Fruit fly (Drosophila melanogaster) whole organism, embryonic: Measurements from ENCODE around the gene CG7518.
A peak's percentile ranks its signal among the peaks of the same experiment; 100 is the strongest.

ENCODE experiments used
- B-H2 ChIP-seq: fragments of 200-800 bp; sonication (Bioruptor generic); optimal IDR thresholded peaks from 2 replicates; lab custom pipeline; 2018; ENCODE audit warnings: missing biosample characterization, mild to moderate bottlenecking, missing genetic modification characterization
- Bdp1 ChIP-seq: fragments of 200-800 bp; sonication (Bioruptor generic); optimal IDR thresholded peaks from 3 replicates; lab custom pipeline; 2016; ENCODE audit warnings: missing biosample characterization, missing genetic modification characterization
- CG11093 ChIP-seq: fragments of 200-800 bp; sonication (Bioruptor generic); IDR thresholded peaks from 3 replicates; pipeline ENCODE4 v1.3.6; 2022; ENCODE audit warnings: missing biosample characterization, missing genetic modification characterization
- CG12391 ChIP-seq: fragments of 200-800 bp; sonication (Bioruptor generic); optimal IDR thresholded peaks from 3 replicates; lab custom pipeline; 2018; ENCODE audit warnings: missing biosample characterization, mild to moderate bottlenecking, missing genetic modification characterization, moderate library complexity
- CG14965 ChIP-seq: fragments of 200-800 bp; sonication (Bioruptor generic); optimal IDR thresholded peaks from 2 replicates; lab custom pipeline; 2016; ENCODE audit warnings: missing biosample characterization, missing genetic modification characterization, borderline replicate concordance
- CG15601 ChIP-seq: fragments of 200-800 bp; sonication (Bioruptor generic); optimal IDR thresholded peaks from 3 replicates; lab custom pipeline; 2019; ENCODE audit warnings: missing biosample characterization, mild to moderate bottlenecking, missing genetic modification characterization, moderate library complexity
- CG1603 ChIP-seq: fragments of 200-800 bp; sonication (Bioruptor generic); optimal IDR thresholded peaks from 2 replicates; lab custom pipeline; 2019; ENCODE audit warnings: missing biosample characterization, mild to moderate bottlenecking, missing genetic modification characterization, moderate library complexity
- CG17186 ChIP-seq: fragments of 200-800 bp; sonication (Bioruptor generic); optimal IDR thresholded peaks from 3 replicates; lab custom pipeline; 2017; ENCODE audit warnings: missing biosample characterization, missing genetic modification reagents, missing genetic modification characterization
- CG17361 ChIP-seq: fragments of 200-800 bp; sonication (Bioruptor generic); IDR thresholded peaks from 3 replicates; pipeline ENCODE4 v1.3.6; 2022; ENCODE audit warnings: missing biosample characterization, missing genetic modification characterization
- CG18011 ChIP-seq: fragments of 200-800 bp; sonication (Bioruptor generic); optimal IDR thresholded peaks from 2 replicates; lab custom pipeline; 2017; ENCODE audit warnings: missing biosample characterization, missing genetic modification characterization, mild to moderate bottlenecking, moderate library complexity, missing genotype
- CG2712 ChIP-seq: fragments of 200-800 bp; optimal IDR thresholded peaks from 3 replicates; lab custom pipeline; 2019; ENCODE audit warnings: missing biosample characterization, mild to moderate bottlenecking, missing genetic modification characterization, moderate library complexity
- CG30020 ChIP-seq: fragments of 200-800 bp; optimal IDR thresholded peaks from 2 replicates; lab custom pipeline; 2019; ENCODE audit warnings: missing biosample characterization, mild to moderate bottlenecking, missing genetic modification characterization, moderate library complexity
- CG34224 ChIP-seq: fragments of 200-800 bp; sonication (Bioruptor generic); IDR thresholded peaks from 3 replicates; pipeline ENCODE4 v1.3.6; 2022; ENCODE audit warnings: missing biosample characterization, missing genetic modification characterization; ENCODE audit not compliant: partially characterized antibody
- CG6791 ChIP-seq: fragments of 200-800 bp; sonication (Bioruptor generic); IDR thresholded peaks from 3 replicates; pipeline ENCODE4 v1.3.6; 2022; ENCODE audit warnings: missing biosample characterization, missing genetic modification characterization; ENCODE audit not compliant: partially characterized antibody
- CG7963 ChIP-seq: fragments of 200-800 bp; sonication (Bioruptor generic); IDR thresholded peaks from 3 replicates; pipeline ENCODE4 v1.3.6; 2022; ENCODE audit warnings: missing biosample characterization, missing genetic modification characterization; ENCODE audit not compliant: partially characterized antibody
- CG7987 ChIP-seq: fragments of 200-800 bp; sonication (Bioruptor generic); optimal IDR thresholded peaks from 2 replicates; lab custom pipeline; 2018; ENCODE audit warnings: missing biosample characterization, mild to moderate bottlenecking, missing genetic modification characterization, moderate library complexity
- CG8359 ChIP-seq: fragments of 200-800 bp; sonication (Bioruptor generic); optimal IDR thresholded peaks from 2 replicates; lab custom pipeline; 2017; ENCODE audit warnings: missing biosample characterization, mild to moderate bottlenecking, missing genetic modification characterization, borderline replicate concordance
- CG8478 ChIP-seq: fragments of >200 bp; optimal IDR thresholded peaks from 2 replicates; lab custom pipeline; 2018
- CG8765 ChIP-seq: fragments of 200-800 bp; sonication (Bioruptor generic); IDR thresholded peaks from 2 replicates; pipeline ENCODE4 v1.3.6; 2022; ENCODE audit warnings: missing biosample characterization, missing genetic modification characterization
- CG9609 ChIP-seq: fragments of 200-800 bp; sonication (Bioruptor generic); optimal IDR thresholded peaks from 3 replicates; lab custom pipeline; 2016; ENCODE audit warnings: missing biosample characterization, missing genetic modification characterization
- Dref ChIP-seq: fragments of 200-800 bp; sonication (Bioruptor generic); IDR thresholded peaks from 2 replicates; pipeline ENCODE4 v1.3.6; 2022; ENCODE audit warnings: missing biosample characterization, missing genetic modification characterization
- Ets97D ChIP-seq: fragments of 200-800 bp; sonication (Bioruptor generic); optimal IDR thresholded peaks from 3 replicates; lab custom pipeline; 2016; ENCODE audit warnings: missing biosample characterization, missing genetic modification characterization
- Gsc ChIP-seq: fragments of 200-800 bp; sonication (Bioruptor generic); IDR thresholded peaks from 2 replicates; pipeline ENCODE4 v1.3.6; 2022; ENCODE audit warnings: missing biosample characterization, missing genetic modification characterization
- MBD-R2 ChIP-seq: fragments of 200-800 bp; sonication (Bioruptor generic); IDR thresholded peaks from 2 replicates; pipeline ENCODE4 v1.3.6; 2022; ENCODE audit warnings: missing biosample characterization, missing genetic modification characterization
- Med ChIP-seq: fragments of 200-800 bp; sonication (Bioruptor generic); peaks from one replicate; lab custom pipeline; 2016; ENCODE audit warnings: missing biosample characterization, missing genetic modification characterization, mild to moderate bottlenecking, inconsistent platforms, moderate library complexity
- Neu2 ChIP-seq: fragments of 200-800 bp; sonication (Bioruptor generic); optimal IDR thresholded peaks from 3 replicates; lab custom pipeline; 2016; ENCODE audit warnings: missing biosample characterization, missing genetic modification characterization, borderline replicate concordance
- Opbp ChIP-seq: fragments of 200-800 bp; sonication (Bioruptor generic); IDR thresholded peaks from 3 replicates; pipeline ENCODE4 v1.3.6; 2022; ENCODE audit warnings: missing biosample characterization, missing genetic modification characterization; ENCODE audit not compliant: partially characterized antibody
- Sin3A ChIP-seq: fragments of >200 bp; optimal IDR thresholded peaks from 2 replicates; lab custom pipeline; 2018
- Spps ChIP-seq: fragments of 200-800 bp; sonication (Bioruptor generic); optimal IDR thresholded peaks from 2 replicates; lab custom pipeline; 2018; ENCODE audit warnings: missing biosample characterization, mild to moderate bottlenecking, missing genetic modification characterization
- Sry-δ ChIP-seq: fragments of 200-800 bp; sonication (Bioruptor generic); optimal IDR thresholded peaks from 2 replicates; lab custom pipeline; 2016; ENCODE audit warnings: missing biosample characterization, missing genetic modification characterization
- Trl ChIP-seq, 3 experiments: fragments of >200 bp in 2 of 3; fragments of 200-800 bp in 1 of 3; sonication (Bioruptor generic) in 1 of 3; optimal IDR thresholded peaks; 2 replicates in 1 of 3; 3 replicates in 2 of 3; lab custom pipeline; 2016 to 2017; ENCODE audit warnings: missing biosample characterization in 1 of 3, missing genetic modification characterization in 1 of 3
- bbx ChIP-seq: fragments of 200-800 bp; sonication (Bioruptor generic); IDR thresholded peaks from 2 replicates; pipeline ENCODE4 v1.3.6; 2022; ENCODE audit warnings: missing biosample characterization, missing genetic modification characterization; ENCODE audit not compliant: partially characterized antibody
- dmrt11E ChIP-seq: fragments of 200-800 bp; sonication (Bioruptor generic); optimal IDR thresholded peaks from 3 replicates; lab custom pipeline; 2018; ENCODE audit warnings: missing biosample characterization, mild to moderate bottlenecking, missing genetic modification characterization, moderate library complexity
- dysf ChIP-seq: fragments of 200-800 bp; sonication (Bioruptor generic); IDR thresholded peaks from 3 replicates; pipeline ENCODE4 v1.3.6; 2022; ENCODE audit warnings: missing biosample characterization, missing genetic modification characterization
- exex ChIP-seq: fragments of 200-800 bp; sonication (Bioruptor generic); optimal IDR thresholded peaks from 4 replicates; lab custom pipeline; 2018; ENCODE audit warnings: missing biosample characterization, mild to moderate bottlenecking, missing genetic modification characterization, moderate library complexity
- hkb ChIP-seq, 2 experiments: fragments of 200-800 bp in 1 of 2; fragments of >200 bp in 1 of 2; sonication (Bioruptor generic) in 1 of 2; IDR thresholded peaks in 1 of 2; optimal IDR thresholded peaks in 1 of 2; 2 replicates each; pipeline versions ENCODE4 v1.3.6 to Lab custom; 2017 to 2022; ENCODE audit warnings: missing biosample characterization in 1 of 2, missing genetic modification characterization in 1 of 2
- lov ChIP-seq, 2 experiments: fragments of 200-800 bp in 1 of 2; fragments of >200 bp in 1 of 2; sonication (Bioruptor generic) in 1 of 2; IDR thresholded peaks in 1 of 2; optimal IDR thresholded peaks in 1 of 2; 2 replicates in 1 of 2; 3 replicates in 1 of 2; pipeline versions ENCODE4 v1.3.6 to Lab custom; 2017 to 2022; ENCODE audit warnings: missing biosample characterization in 1 of 2, missing genetic modification characterization in 1 of 2
- mirr ChIP-seq: fragments of 200-800 bp; sonication (Bioruptor generic); optimal IDR thresholded peaks from 3 replicates; lab custom pipeline; 2018; ENCODE audit warnings: missing biosample characterization, mild to moderate bottlenecking, missing genetic modification characterization
- pzg ChIP-seq: fragments of 200-800 bp; sonication (Bioruptor generic); optimal IDR thresholded peaks from 3 replicates; lab custom pipeline; 2018; ENCODE audit warnings: missing biosample characterization, mild to moderate bottlenecking, missing genetic modification characterization, moderate library complexity
- row ChIP-seq: fragments of 200-800 bp; sonication (Bioruptor generic); IDR thresholded peaks from 3 replicates; pipeline ENCODE4 v1.3.6; 2022; ENCODE audit warnings: missing biosample characterization, missing genetic modification characterization
- sens ChIP-seq: fragments of 200-800 bp; sonication (Bioruptor generic); peaks from one replicate; lab custom pipeline; 2016; ENCODE audit warnings: missing biosample characterization, missing genetic modification characterization
- seq ChIP-seq: fragments of 200-800 bp; sonication (Bioruptor generic); IDR thresholded peaks from 2 replicates; pipeline ENCODE4 v1.3.6; 2022; ENCODE audit warnings: missing biosample characterization, missing genetic modification characterization
- so ChIP-seq: fragments of 200-800 bp; sonication (Bioruptor generic); IDR thresholded peaks from 3 replicates; pipeline ENCODE4 v1.3.6; 2022; ENCODE audit warnings: missing biosample characterization, missing genetic modification characterization
- ssp ChIP-seq: fragments of 200-800 bp; sonication (Bioruptor generic); IDR thresholded peaks from 2 replicates; pipeline ENCODE4 v1.3.6; 2022; ENCODE audit warnings: missing biosample characterization, missing genetic modification characterization
- stwl ChIP-seq: fragments of 200-800 bp; sonication (Bioruptor generic); optimal IDR thresholded peaks from 3 replicates; lab custom pipeline; 2018; ENCODE audit warnings: missing biosample characterization, mild to moderate bottlenecking, missing genetic modification characterization, moderate library complexity
- ttk ChIP-seq: fragments of 200-800 bp; sonication (Bioruptor generic); IDR thresholded peaks from 2 replicates; pipeline ENCODE4 v2.1.2; 2022; ENCODE audit warnings: missing biosample characterization, missing genetic modification characterization
- wdn ChIP-seq: fragments of 200-800 bp; sonication (Bioruptor generic); IDR thresholded peaks from 2 replicates; pipeline ENCODE4 v1.3.6; 2022; ENCODE audit warnings: missing biosample characterization, missing genetic modification characterization
- zen ChIP-seq: fragments of 200-800 bp; sonication (Bioruptor generic); optimal IDR thresholded peaks from 3 replicates; lab custom pipeline; 2018; ENCODE audit warnings: missing biosample characterization, mild to moderate bottlenecking, missing genetic modification characterization, moderate library complexity

The CG7518 gene

DNA sequence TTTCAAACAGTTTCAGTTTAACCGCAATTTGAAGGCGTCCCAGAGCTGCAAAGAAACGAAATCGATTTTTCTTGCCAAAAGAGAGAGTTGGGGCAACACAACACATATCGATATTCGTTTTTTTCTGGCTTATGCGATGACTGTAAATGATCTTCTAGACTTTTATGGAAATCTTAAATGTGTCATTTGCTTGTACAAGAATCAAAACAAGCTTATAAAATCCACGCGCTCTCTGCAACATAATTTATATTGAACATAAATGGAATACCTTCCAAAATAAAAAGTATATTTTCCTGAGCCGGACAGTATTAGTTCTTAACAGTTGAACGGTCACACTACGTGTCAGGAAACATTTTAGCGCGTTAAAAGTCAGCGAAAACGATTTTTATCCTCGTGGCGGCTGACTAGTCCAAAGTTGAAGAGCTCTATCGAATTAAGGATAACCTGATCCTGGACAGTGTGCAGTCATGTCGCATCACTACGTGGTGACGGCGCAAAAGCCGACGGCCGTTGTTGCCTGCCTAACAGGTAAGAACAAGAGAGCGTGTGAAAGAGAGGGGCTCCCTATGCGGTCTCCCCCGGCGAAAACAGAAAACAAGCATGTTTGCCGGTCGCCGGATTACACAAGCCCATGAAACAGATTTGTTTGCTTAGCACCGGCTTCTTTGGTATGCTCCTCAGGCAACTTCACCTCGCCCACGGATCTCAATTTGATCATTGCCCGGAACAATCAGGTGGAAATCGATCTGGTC, 54.2 kb downstream of the CG7518 start, which contains the start of gene pic (continued):
- TF ChIP-seq lov (optimal IDR thresholded peaks at IDR 0.05; lab: Kevin White, UChicago) = no peak
- no peak for TF ChIP-seq lov (GFP tag; IDR thresholded peaks at IDR 0.05; lab: Robert Waterston, UW)
- TF ChIP-seq Neu2 (GFP tag; lab: Kevin White, UChicago) = no peak
- TF ChIP-seq Spps = no peak
- peak; percentile 2 for TF ChIP-seq CG12391
- no peak for TF ChIP-seq seq
- no peak for TF ChIP-seq Gsc
- no peak for TF ChIP-seq hkb (optimal IDR thresholded peaks at IDR 0.05; lab: Kevin White, UChicago)
- no peak for TF ChIP-seq hkb (GFP tag; IDR thresholded peaks at IDR 0.05; lab: Robert Waterston, UW)
- no peak for TF ChIP-seq ssp (GFP tag; lab: Robert Waterston, UW)
- no peak for TF ChIP-seq mirr
- peak; percentile 8 for TF ChIP-seq CG9609 (GFP tag; lab: Kevin White, UChicago)
- TF ChIP-seq MBD-R2 (GFP tag; lab: Robert Waterston, UW) = peak; percentile 56; the same call in 1 of the 2 replicates
- TF ChIP-seq Opbp (GFP tag; lab: Robert Waterston, UW) = peak; percentile 71
- TF ChIP-seq Ets97D (GFP tag; lab: Kevin White, UChicago) = peak; percentile 86
- peak; percentile 21 to 46 for TF ChIP-seq Trl (optimal IDR thresholded peaks at IDR 0.05; lab: Kevin White, UChicago)
- TF ChIP-seq Trl (GFP tag; optimal IDR thresholded peaks at IDR 0.05; lab: Kevin White, UChicago) = peak; percentile 30
- no peak for TF ChIP-seq dysf (GFP tag; lab: Robert Waterston, UW)
- no peak; the same call in 2 of the 3 replicates for TF ChIP-seq CG17361 (GFP tag; lab: Robert Waterston, UW)
- TF ChIP-seq CG15601 = no peak
- TF ChIP-seq pzg (GFP tag; lab: Kevin White, UChicago) = peak; percentile 77
- peak; percentile 28 for TF ChIP-seq CG2712
- TF ChIP-seq Sry-δ = peak; percentile 85
- TF ChIP-seq wdn (GFP tag; lab: Robert Waterston, UW) = no peak
- TF ChIP-seq CG11093 = no peak
- peak; percentile 36; the same call in 1 of the 3 replicates for TF ChIP-seq CG7963
- peak; percentile 27 for TF ChIP-seq CG30020 (tag; lab: Kevin White, UChicago)
- no peak for TF ChIP-seq B-H2 (GFP tag; lab: Kevin White, UChicago)
- TF ChIP-seq sens = peak; percentile 74
- TF ChIP-seq CG8359 (GFP tag; lab: Kevin White, UChicago) = no peak
- no peak for TF ChIP-seq exex
- peak; percentile 93 for TF ChIP-seq Sin3A (lab: Kevin White, UChicago)
- TF ChIP-seq CG34224 (GFP tag; lab: Robert Waterston, UW) = no peak; the same call in none of the 3 replicates
- TF ChIP-seq row (GFP tag; lab: Robert Waterston, UW) = peak; percentile 69
- no peak for TF ChIP-seq CG8478 (lab: Kevin White, UChicago)
- peak; percentile 58 for TF ChIP-seq stwl (tag; lab: Kevin White, UChicago)
- TF ChIP-seq ttk (GFP tag; lab: Robert Waterston, UW) = no peak
- TF ChIP-seq CG1603 (tag; lab: Kevin White, UChicago) = no peak
- no peak for TF ChIP-seq Bdp1 (GFP tag; lab: Kevin White, UChicago)
- peak; percentile 90 for TF ChIP-seq Dref (GFP tag; lab: Robert Waterston, UW)
- peak; percentile 11 for TF ChIP-seq dmrt11E (tag; lab: Kevin White, UChicago)
- peak; percentile 70 for TF ChIP-seq CG17186
- peak; percentile 72 for TF ChIP-seq CG6791 (GFP tag; lab: Robert Waterston, UW)
- no peak for TF ChIP-seq so (GFP tag; lab: Robert Waterston, UW)
- TF ChIP-seq CG14965 = no peak
- peak; percentile 76 for TF ChIP-seq Med (GFP tag; lab: Kevin White, UChicago)
- TF ChIP-seq CG18011 (GFP tag; lab: Kevin White, UChicago) = no peak
- peak; percentile 74 for TF ChIP-seq bbx (GFP tag; lab: Robert Waterston, UW)
- no peak for TF ChIP-seq CG8765 (GFP tag; lab: Robert Waterston, UW)
- TF ChIP-seq CG7987 (GFP tag; lab: Kevin White, UChicago) = no peak
- TF ChIP-seq zen = peak; percentile 24
